Worm (Caenorhabditis elegans) whole organism, L2 larva: ENCODE results near the gene T08D10.4.

Source experiments
- ZK546.5 ChIP-seq: sonication (generic microtip); optimal IDR thresholded peaks from 2 replicates; lab custom pipeline; 2017; ENCODE audit warnings: missing biosample characterization, missing genetic modification characterization
- aly-2 ChIP-seq: fragments of 150-350 bp; optimal IDR thresholded peaks from 2 replicates; lab custom pipeline; 2014; ENCODE audit warnings: missing biosample characterization, missing genetic modification characterization
- ceh-82 ChIP-seq: fragments of 150-350 bp; optimal IDR thresholded peaks from 2 replicates; lab custom pipeline; 2014; ENCODE audit warnings: missing biosample characterization, missing genetic modification characterization
- snpc-4 ChIP-seq: fragments of 150-350 bp; optimal IDR thresholded peaks from 2 replicates; lab custom pipeline; 2014; ENCODE audit warnings: missing biosample characterization, missing genetic modification characterization
- ztf-11 ChIP-seq: sonication (generic microtip); optimal IDR thresholded peaks from 2 replicates; lab custom pipeline; 2017; ENCODE audit warnings: missing biosample characterization, missing genetic modification characterization
- ztf-4 ChIP-seq: fragments of 150-350 bp; optimal IDR thresholded peaks from 2 replicates; lab custom pipeline; 2014; ENCODE audit warnings: missing biosample characterization, missing genetic modification characterization

DNA sequence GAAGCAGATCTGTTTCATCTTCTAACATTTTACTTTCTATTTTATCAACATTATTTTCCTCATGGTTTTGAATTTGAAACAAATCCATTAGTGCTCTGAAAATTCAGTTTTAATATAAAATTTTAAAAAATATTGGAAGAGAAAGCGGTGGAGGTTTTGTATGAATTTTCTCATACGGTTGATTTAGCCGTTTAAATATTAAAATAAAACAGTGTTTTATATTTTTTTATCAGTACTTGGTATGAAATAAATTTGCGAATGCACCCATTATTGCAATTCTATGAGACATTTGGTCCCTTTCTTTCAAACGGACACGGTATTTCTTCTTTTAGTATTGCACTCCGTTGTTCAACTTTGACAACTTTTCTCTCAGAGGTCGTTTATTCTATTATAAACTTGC is 21.6 kb downstream of the T08D10.4 start, which contains the start of gene dot-1.4:
- no peak for TF ChIP-seq snpc-4 (tag; lab: Kevin White, UChicago)
- TF ChIP-seq ZK546.5 (tag; lab: Kevin White, UChicago), result no peak
- TF ChIP-seq aly-2 (tag; lab: Kevin White, UChicago), result no peak
- TF ChIP-seq ztf-4 (tag; lab: Kevin White, UChicago), result no peak
- no peak for TF ChIP-seq ztf-11 (tag; lab: Kevin White, UChicago)
- no peak for TF ChIP-seq ceh-82 (tag; lab: Kevin White, UChicago)
